Worm (Caenorhabditis elegans): ENCODE results near the gene srd-44.
"Not testable (repeated sequence)": the region's sequence is repeated elsewhere in the genome, so short reads cannot be mapped to it uniquely, and the experiment has no call there.

srd-44 gene

ce11 chrX:12306565-12306964, 31.7 kb upstream of the srd-44 start, which contains the start of gene phf-32:
TSS of gene phf-32 (plus strand) at chrX:12306865.
- TF ChIP-seq pes-1 (GFP tag; IDR thresholded peaks at IDR 0.05) (no peak), F13C5.2 (tag; optimal IDR thresholded peaks at IDR 0.05) (no peak), B0310.2 (tag; optimal IDR thresholded peaks at IDR 0.05) (no peak), ceh-13 (GFP tag; optimal IDR thresholded peaks at IDR 0.05) (no peak), tbx-11 (GFP tag; IDR thresholded peaks at IDR 0.05) (no peak), ama-1 (optimal IDR thresholded peaks at IDR 0.05) (no peak), ceh-36 (tag; optimal IDR thresholded peaks at IDR 0.05) (no peak), sea-1 (GFP tag; conservative IDR thresholded peaks at IDR 0.05) (no peak), aly-1 (tag; optimal IDR thresholded peaks at IDR 0.05) (no peak), hnd-1 (tag; optimal IDR thresholded peaks at IDR 0.05) (no peak)

- TF ChIP-seq hmg-4 (GFP tag; optimal IDR thresholded peaks at IDR 0.05); tbx-11 (GFP tag; IDR thresholded peaks at IDR 0.05); tra-4 (tag; optimal IDR thresholded peaks at IDR 0.05): not testable (repeated sequence)
Measured at ce11 chrX:12308045-12308499, 30.2 kb upstream of the srd-44 start, which contains the start of gene F17A2.16. TSS of gene F17A2.16 (plus strand) at chrX:12308449.

ce11 chrX:12313779-12314178, 24.5 kb upstream of the srd-44 start:
- TF ChIP-seq hmg-4 (GFP tag; optimal IDR thresholded peaks at IDR 0.05) = no peak
- TF ChIP-seq ceh-13 (GFP tag; optimal IDR thresholded peaks at IDR 0.05) = no peak
- no peak for TF ChIP-seq F13C5.2 (tag; optimal IDR thresholded peaks at IDR 0.05)
- TF ChIP-seq hnd-1 (tag; optimal IDR thresholded peaks at IDR 0.05) = no peak
- TF ChIP-seq tra-4 (tag; optimal IDR thresholded peaks at IDR 0.05) = no peak
- no peak for TF ChIP-seq ama-1 (optimal IDR thresholded peaks at IDR 0.05)
- no peak for TF ChIP-seq tbx-37 (GFP tag; conservative IDR thresholded peaks at IDR 0.05)
- no peak for TF ChIP-seq aly-1 (tag; optimal IDR thresholded peaks at IDR 0.05)
- TF ChIP-seq pes-1 (GFP tag; IDR thresholded peaks at IDR 0.05) = no peak
- no peak for TF ChIP-seq B0310.2 (tag; optimal IDR thresholded peaks at IDR 0.05)

ce11 chrX:12314395-12314794, 23.8 kb upstream of the srd-44 start:
- TF ChIP-seq F13C5.2 (tag; optimal IDR thresholded peaks at IDR 0.05) (no peak), tbx-11 (GFP tag; IDR thresholded peaks at IDR 0.05) (no peak), hmg-4 (GFP tag; optimal IDR thresholded peaks at IDR 0.05) (no peak), tra-4 (tag; optimal IDR thresholded peaks at IDR 0.05) (no peak), B0310.2 (tag; optimal IDR thresholded peaks at IDR 0.05) (no peak), ceh-13 (GFP tag; optimal IDR thresholded peaks at IDR 0.05) (no peak), hmbx-1 (tag; optimal IDR thresholded peaks at IDR 0.05) (no peak), ama-1 (optimal IDR thresholded peaks at IDR 0.05) (no peak), hnd-1 (tag; optimal IDR thresholded peaks at IDR 0.05) (no peak), tbx-37 (GFP tag; conservative IDR thresholded peaks at IDR 0.05) (no peak), ceh-36 (tag; optimal IDR thresholded peaks at IDR 0.05) (no peak), flt-1 (GFP tag; IDR thresholded peaks at IDR 0.05) (no peak), aly-1 (tag; optimal IDR thresholded peaks at IDR 0.05) (no peak), sea-1 (GFP tag; conservative IDR thresholded peaks at IDR 0.05) (no peak), ets-7 (tag; optimal IDR thresholded peaks at IDR 0.05) (no peak), scrt-1 (GFP tag; IDR thresholded peaks at IDR 0.05) (no peak), pes-1 (GFP tag; IDR thresholded peaks at IDR 0.05) (no peak)

ce11 chrX:12315268-12315667, 23.0 kb upstream of the srd-44 start, which contains the start of gene xtr-2:
TSS of gene xtr-2 (plus strand) at chrX:12315568.
- TF ChIP-seq aly-1 (tag; optimal IDR thresholded peaks at IDR 0.05) = no peak
- no peak for TF ChIP-seq flt-1 (GFP tag; IDR thresholded peaks at IDR 0.05)
- TF ChIP-seq ceh-13 (GFP tag; optimal IDR thresholded peaks at IDR 0.05) = no peak
- no peak for TF ChIP-seq hmbx-1 (tag; optimal IDR thresholded peaks at IDR 0.05)
- TF ChIP-seq tbx-11 (GFP tag; IDR thresholded peaks at IDR 0.05) = no peak
- TF ChIP-seq pes-1 (GFP tag; IDR thresholded peaks at IDR 0.05) = no peak
- TF ChIP-seq scrt-1 (GFP tag; IDR thresholded peaks at IDR 0.05) = no peak
- no peak for TF ChIP-seq tra-4 (tag; optimal IDR thresholded peaks at IDR 0.05)

- TF ChIP-seq B0310.2 (tag; optimal IDR thresholded peaks at IDR 0.05) (no peak), pes-1 (GFP tag; IDR thresholded peaks at IDR 0.05) (no peak)
Measured at ce11 chrX:12317560-12317959, 20.7 kb upstream of the srd-44 start.

ce11 chrX:12320737-12321136, 17.5 kb upstream of the srd-44 start, which contains the start of gene ceh-40:
TSS of gene ceh-40 (minus strand) at chrX:12320777.
- TF ChIP-seq ceh-13 (GFP tag; optimal IDR thresholded peaks at IDR 0.05) (no peak), F13C5.2 (tag; optimal IDR thresholded peaks at IDR 0.05) (no peak), tbx-37 (GFP tag; conservative IDR thresholded peaks at IDR 0.05) (no peak), hmg-4 (GFP tag; optimal IDR thresholded peaks at IDR 0.05) (no peak), hnd-1 (tag; optimal IDR thresholded peaks at IDR 0.05) (no peak), hmbx-1 (tag; optimal IDR thresholded peaks at IDR 0.05) (no peak), tra-4 (tag; optimal IDR thresholded peaks at IDR 0.05) (no peak)

- TF ChIP-seq tra-4 (tag; optimal IDR thresholded peaks at IDR 0.05) (no peak), F13C5.2 (tag; optimal IDR thresholded peaks at IDR 0.05) (no peak), pes-1 (GFP tag; IDR thresholded peaks at IDR 0.05) (no peak), tbx-37 (GFP tag; conservative IDR thresholded peaks at IDR 0.05) (no peak), flt-1 (GFP tag; IDR thresholded peaks at IDR 0.05) (no peak), hnd-1 (tag; optimal IDR thresholded peaks at IDR 0.05) (no peak), ets-7 (tag; optimal IDR thresholded peaks at IDR 0.05) (no peak), ceh-13 (GFP tag; optimal IDR thresholded peaks at IDR 0.05) (no peak), aly-1 (tag; optimal IDR thresholded peaks at IDR 0.05) (no peak), tbx-11 (GFP tag; IDR thresholded peaks at IDR 0.05) (no peak), hmg-4 (GFP tag; optimal IDR thresholded peaks at IDR 0.05) (no peak), hmbx-1 (tag; optimal IDR thresholded peaks at IDR 0.05) (no peak), ama-1 (optimal IDR thresholded peaks at IDR 0.05) (no peak), B0310.2 (tag; optimal IDR thresholded peaks at IDR 0.05) (no peak), sea-1 (GFP tag; conservative IDR thresholded peaks at IDR 0.05) (no peak), scrt-1 (GFP tag; IDR thresholded peaks at IDR 0.05) (no peak), ceh-36 (tag; optimal IDR thresholded peaks at IDR 0.05) (no peak)
Measured at ce11 chrX:12321357-12321756, 16.9 kb upstream of the srd-44 start, which contains the start of gene F17A2.13. TSS of gene F17A2.13 (plus strand) at chrX:12321657.
